Fruit fly (Drosophila melanogaster) whole organism, embryonic: ENCODE data around the gene CG42399.

ENCODE experiments used
- CG1529 ChIP-seq: fragments of 200-800 bp; sonication (Bioruptor generic); optimal IDR thresholded peaks from 3 replicates; lab custom pipeline; 2018; ENCODE audit warnings: missing biosample characterization, missing genetic modification characterization
- CG9876 ChIP-seq: fragments of 200-800 bp; sonication (Bioruptor generic); optimal IDR thresholded peaks from 2 replicates; lab custom pipeline; 2016; ENCODE audit warnings: missing biosample characterization, missing genetic modification characterization
- D19B ChIP-seq: fragments of 200-800 bp; sonication (Bioruptor generic); optimal IDR thresholded peaks from 2 replicates; lab custom pipeline; 2017; ENCODE audit warnings: missing biosample characterization, mild to moderate bottlenecking, missing genetic modification characterization
- Rx ChIP-seq: fragments of 200-800 bp; sonication (Bioruptor generic); IDR thresholded peaks from 2 replicates; pipeline ENCODE4 v1.3.6; 2022; ENCODE audit warnings: missing biosample characterization, missing genetic modification characterization
- her ChIP-seq: fragments of 200-800 bp; sonication (Bioruptor generic); optimal IDR thresholded peaks from 2 replicates; lab custom pipeline; 2016; ENCODE audit warnings: missing biosample characterization, missing genetic modification characterization
- run ChIP-seq: fragments of 200-800 bp; sonication (Bioruptor generic); optimal IDR thresholded peaks from 3 replicates; lab custom pipeline; 2018; ENCODE audit warnings: missing biosample characterization, mild to moderate bottlenecking, missing genetic modification characterization

DNA sequence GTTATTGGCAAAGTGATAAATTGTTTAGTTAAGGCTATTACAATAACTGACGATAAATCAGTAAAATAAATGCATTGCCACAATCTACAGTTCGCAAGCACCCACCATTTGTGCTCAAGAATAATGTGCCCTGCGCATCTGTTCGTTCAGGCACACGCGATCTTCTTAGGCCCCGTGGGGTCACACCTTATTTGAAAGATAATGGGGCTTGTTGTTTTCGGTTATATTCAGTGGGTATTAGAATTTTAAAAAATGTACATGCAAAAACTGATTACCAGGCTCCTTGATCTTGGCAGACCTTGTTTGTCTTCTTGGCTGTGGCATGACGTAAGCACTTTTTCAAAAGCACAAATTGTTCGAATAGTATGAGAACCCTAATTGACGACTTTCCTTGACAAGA lies 46.1 kb downstream of the CG42399 start:
- no peak for TF ChIP-seq run (tag; lab: Kevin White, UChicago)
- TF ChIP-seq CG1529 (GFP tag; lab: Kevin White, UChicago): no peak
- no peak for TF ChIP-seq CG9876
- no peak for TF ChIP-seq D19B (GFP tag; lab: Kevin White, UChicago)
- no peak for TF ChIP-seq Rx (GFP tag; lab: Robert Waterston, UW)
- TF ChIP-seq her (GFP tag; lab: Kevin White, UChicago): no peak
